Worm (Caenorhabditis elegans) whole organism, L2 larva: ENCODE measurements around the gene dis-3.

Experiments
- Y55F3AM.14 ChIP-seq: fragments of 200-800 bp; sonication (Bioruptor generic); optimal IDR thresholded peaks from 2 replicates; lab custom pipeline; 2018; ENCODE audit warnings: mild to moderate bottlenecking, missing genetic modification characterization, missing compliant biosample characterization
- ama-1 ChIP-seq: fragments of 150-350 bp; optimal IDR thresholded peaks from 2 replicates; lab custom pipeline; 2018; ENCODE audit warnings: inconsistent platforms
- blmp-1 ChIP-seq: sonication (generic microtip); optimal IDR thresholded peaks from 2 replicates; lab custom pipeline; 2017; ENCODE audit warnings: missing genetic modification characterization, mild to moderate bottlenecking, missing compliant biosample characterization, antibody characterized with exemption, moderate library complexity; ENCODE audit not compliant: insufficient read depth
- elt-3 ChIP-seq: sonication (generic microtip); optimal IDR thresholded peaks from 2 replicates; lab custom pipeline; 2017; ENCODE audit warnings: missing biosample characterization, missing genetic modification characterization
- mab-5 ChIP-seq: fragments of 150-350 bp; optimal IDR thresholded peaks from 2 replicates; lab custom pipeline; 2014; ENCODE audit warnings: missing biosample characterization, missing genetic modification characterization
- nhr-77 ChIP-seq: fragments of 150-350 bp; optimal IDR thresholded peaks from 2 replicates; lab custom pipeline; 2014; ENCODE audit warnings: missing biosample characterization, missing genetic modification characterization
- snpc-4 ChIP-seq: fragments of 150-350 bp; optimal IDR thresholded peaks from 2 replicates; lab custom pipeline; 2014; ENCODE audit warnings: missing biosample characterization, missing genetic modification characterization
- unc-39 ChIP-seq: fragments of 150-350 bp; optimal IDR thresholded peaks from 2 replicates; lab custom pipeline; 2014; ENCODE audit warnings: missing biosample characterization, missing genetic modification characterization
- unc-62 ChIP-seq: fragments of 150-350 bp; optimal IDR thresholded peaks from 2 replicates; lab custom pipeline; 2014; ENCODE audit warnings: missing biosample characterization, missing genetic modification reagents, missing genetic modification characterization

ce11 chrIV:10059175-10059574, 37.8 kb upstream of the dis-3 start:
- TF ChIP-seq elt-3 (tag; lab: Kevin White, UChicago): no peak
- no peak for TF ChIP-seq ama-1 (lab: Kevin White, UChicago)
- no peak for TF ChIP-seq unc-39
- TF ChIP-seq snpc-4 (tag; lab: Kevin White, UChicago): no peak
- no peak for TF ChIP-seq blmp-1 (tag; lab: Kevin White, UChicago)
- TF ChIP-seq unc-62 (GFP tag; lab: Kevin White, UChicago): no peak
- TF ChIP-seq nhr-77 (tag; lab: Kevin White, UChicago): no peak
- no peak for TF ChIP-seq mab-5
- no peak for TF ChIP-seq Y55F3AM.14 (GFP tag; lab: Kevin White, UChicago)
